Fruit fly (Drosophila melanogaster): ENCODE data around the gene pie.

Gene pie

dm6 chr2L:10418981-10419380 is 3.6 kb downstream of the pie start, which contains the start of gene RfC3 (continued):
- TF ChIP-seq ato (GFP tag; IDR thresholded peaks at IDR 0.05; ENCODE audit: partially characterized antibody), result peak; percentile 94
- no peak for TF ChIP-seq dysf (GFP tag; IDR thresholded peaks at IDR 0.05)
- TF ChIP-seq Stat92E (GFP tag; optimal IDR thresholded peaks at IDR 0.05), result no peak
- TF ChIP-seq fd3F (GFP tag; optimal IDR thresholded peaks at IDR 0.05), result no peak
- peak; percentile 96 for TF ChIP-seq zen2 (GFP tag; IDR thresholded peaks at IDR 0.05; ENCODE audit: partially characterized antibody)
- TF ChIP-seq salm (tag; optimal IDR thresholded peaks at IDR 0.05), result no peak
- TF ChIP-seq p53 (GFP tag; optimal IDR thresholded peaks at IDR 0.05), result no peak
- TF ChIP-seq CG9609 (GFP tag; optimal IDR thresholded peaks at IDR 0.05), result no peak
- TF ChIP-seq CG30403 (GFP tag; optimal IDR thresholded peaks at IDR 0.05), result no peak
- TF ChIP-seq inv (GFP tag; IDR thresholded peaks at IDR 0.05; ENCODE audit: partially characterized antibody), result peak; percentile 89
- peak; percentile 99 for TF ChIP-seq CG1603 (tag; optimal IDR thresholded peaks at IDR 0.05)
- TF ChIP-seq pzg (GFP tag; optimal IDR thresholded peaks at IDR 0.05), result peak; percentile 64
- TF ChIP-seq Hand (GFP tag; optimal IDR thresholded peaks at IDR 0.05), result no peak
- TF ChIP-seq hb (GFP tag; IDR thresholded peaks at IDR 0.05; ENCODE audit: partially characterized antibody), result peak; percentile 80
- peak; percentile 72; the same call in 2 of the 3 replicates for TF ChIP-seq CG16813 (GFP tag; IDR thresholded peaks at IDR 0.05; ENCODE audit: partially characterized antibody)
- peak; percentile 94 for TF ChIP-seq CG7963 (GFP tag; IDR thresholded peaks at IDR 0.05; ENCODE audit: partially characterized antibody)
- TF ChIP-seq CG17612 (GFP tag; IDR thresholded peaks at IDR 0.05), result no peak
- peak; percentile 85 for TF ChIP-seq Dll (GFP tag; IDR thresholded peaks at IDR 0.05; ENCODE audit: partially characterized antibody)
- TF ChIP-seq jing (GFP tag; optimal IDR thresholded peaks at IDR 0.05), result no peak
- no peak for TF ChIP-seq peb (GFP tag; IDR thresholded peaks at IDR 0.05)
- no peak for TF ChIP-seq ftz-f1 (GFP tag; optimal IDR thresholded peaks at IDR 0.05)
- no peak for TF ChIP-seq CG32532 (GFP tag; IDR thresholded peaks at IDR 0.05)
- peak; percentile 28 for TF ChIP-seq Max (GFP tag; optimal IDR thresholded peaks at IDR 0.05)
- peak; percentile 75 for TF ChIP-seq Doc3 (GFP tag; IDR thresholded peaks at IDR 0.05; ENCODE audit: partially characterized antibody)
- no peak for TF ChIP-seq CG11085 (GFP tag; IDR thresholded peaks at IDR 0.05)
- no peak for TF ChIP-seq sens-2 (GFP tag; IDR thresholded peaks at IDR 0.05)
- no peak for TF ChIP-seq insv (GFP tag; optimal IDR thresholded peaks at IDR 0.05)
- TF ChIP-seq CG9817 (tag; optimal IDR thresholded peaks at IDR 0.05), result no peak
- TF ChIP-seq CG6791 (GFP tag; IDR thresholded peaks at IDR 0.05; ENCODE audit: partially characterized antibody), result peak; percentile 89
- TF ChIP-seq CG9437 (GFP tag; optimal IDR thresholded peaks at IDR 0.05), result no peak
- TF ChIP-seq CG14860 (GFP tag; IDR thresholded peaks at IDR 0.05; ENCODE audit: partially characterized antibody), result peak; percentile 91
- TF ChIP-seq B-H2 (GFP tag; optimal IDR thresholded peaks at IDR 0.05), result no peak
- no peak for TF ChIP-seq NFAT (GFP tag; IDR thresholded peaks at IDR 0.05)
- TF ChIP-seq vvl (GFP tag; IDR thresholded peaks at IDR 0.05), result no peak
- peak; percentile 76; the same call in 1 of the 2 replicates for TF ChIP-seq amos (GFP tag; IDR thresholded peaks at IDR 0.05; ENCODE audit: partially characterized antibody)
- no peak for TF ChIP-seq CG3847 (GFP tag; IDR thresholded peaks at IDR 0.05)
- TF ChIP-seq phol (tag; optimal IDR thresholded peaks at IDR 0.05), result no peak
- TF ChIP-seq nerfin-2 (GFP tag; IDR thresholded peaks at IDR 0.05; ENCODE audit: partially characterized antibody), result peak; percentile 94
- TF ChIP-seq usp (GFP tag; optimal IDR thresholded peaks at IDR 0.05), result no peak
- TF ChIP-seq CG12071 (GFP tag; optimal IDR thresholded peaks at IDR 0.05), result no peak
- TF ChIP-seq CG17568 (GFP tag; optimal IDR thresholded peaks at IDR 0.05), result no peak
- peak; percentile 79 for TF ChIP-seq hbn (GFP tag; IDR thresholded peaks at IDR 0.05; ENCODE audit: partially characterized antibody)
- no peak for TF ChIP-seq CG14050 (GFP tag; IDR thresholded peaks at IDR 0.05)
- TF ChIP-seq Hmx (GFP tag; optimal IDR thresholded peaks at IDR 0.05), result no peak
- no peak for TF ChIP-seq Mad (GFP tag; optimal IDR thresholded peaks at IDR 0.05)
- TF ChIP-seq CG3726 (GFP tag; IDR thresholded peaks at IDR 0.05), result no peak
- TF ChIP-seq H15 (GFP tag; IDR thresholded peaks at IDR 0.05), result no peak
- TF ChIP-seq vnd (GFP tag; IDR thresholded peaks at IDR 0.05; ENCODE audit: partially characterized antibody), result peak; percentile 87
- TF ChIP-seq D19A (tag; optimal IDR thresholded peaks at IDR 0.05), result no peak
- no peak for TF ChIP-seq CG12942 (GFP tag; optimal IDR thresholded peaks at IDR 0.05)
